Worm (Caenorhabditis elegans): ENCODE data around the gene nmur-1.

ce11 chrX:8933508-8933907 lies 47.3 kb upstream of the nmur-1 start:
- TF ChIP-seq dao-5 (tag; optimal IDR thresholded peaks at IDR 0.05) (no peak), him-1 (tag; optimal IDR thresholded peaks at IDR 0.05) (no peak), W03F9.2 (tag; optimal IDR thresholded peaks at IDR 0.05) (no peak)

All from whole organism, L4/young adult.